Worm (Caenorhabditis elegans) whole organism, L4 larva: Measurements from ENCODE around the gene egrh-3.
"Not testable (repeated sequence)": the region's sequence is repeated elsewhere in the genome, so short reads cannot be mapped to it uniquely, and the experiment has no call there.

Experiments used
- F26F4.8 ChIP-seq: fragments of 200-800 bp; sonication (Bioruptor generic); conservative IDR thresholded peaks from 2 replicates; pipeline ENCODE4 v1.3.6; 2022; ENCODE audit warnings: missing genetic modification characterization, missing compliant biosample characterization
- F37D6.2 ChIP-seq: sonication (generic microtip); optimal IDR thresholded peaks from 2 replicates; lab custom pipeline; 2016; ENCODE audit warnings: mild to moderate bottlenecking, missing genetic modification characterization, missing compliant biosample characterization
- F44E2.7 ChIP-seq: fragments of 200-800 bp; sonication (Bioruptor generic); IDR thresholded peaks from 2 replicates; pipeline ENCODE4 v2.1.2; 2022; ENCODE audit warnings: missing genetic modification characterization, missing compliant biosample characterization
- F49E8.2 ChIP-seq: sonication (generic microtip); optimal IDR thresholded peaks from 2 replicates; lab custom pipeline; 2016; ENCODE audit warnings: missing compliant biosample characterization, mild to moderate bottlenecking, missing genetic modification characterization, borderline replicate concordance
- T20F7.1 ChIP-seq: fragments of 200-800 bp; sonication (Bioruptor generic); optimal IDR thresholded peaks from 2 replicates; lab custom pipeline; 2018; ENCODE audit warnings: mild to moderate bottlenecking, missing genetic modification characterization, missing compliant biosample characterization
- T26A8.4 ChIP-seq: fragments of 200-800 bp; sonication (Bioruptor generic); IDR thresholded peaks from 2 replicates; pipeline ENCODE4 v1.3.6; 2022; ENCODE audit warnings: missing genetic modification characterization, missing compliant biosample characterization
- arid-1 ChIP-seq: fragments of 200-800 bp; sonication (Bioruptor generic); conservative IDR thresholded peaks from 2 replicates; pipeline ENCODE4 v1.3.6; 2022; ENCODE audit warnings: missing genetic modification reagents, missing genetic modification characterization, missing compliant biosample characterization
- ceh-28 ChIP-seq: fragments of 150-350 bp; optimal IDR thresholded peaks from 2 replicates; lab custom pipeline; 2014; ENCODE audit warnings: missing biosample characterization, missing genetic modification reagents, missing genetic modification characterization
- ceh-62 ChIP-seq: sonication (generic microtip); optimal IDR thresholded peaks from 2 replicates; lab custom pipeline; 2017; ENCODE audit warnings: missing biosample characterization, missing genetic modification characterization
- daf-16 ChIP-seq, 3 experiments: sonication (generic microtip); optimal IDR thresholded peaks; 2 replicates each; lab custom pipeline; 2016 to 2017; ENCODE audit warnings: missing genetic modification characterization in 3 of 3, missing genetic modification reagents in 3 of 3, mild to moderate bottlenecking in 2 of 3, missing compliant biosample characterization in 2 of 3, missing biosample characterization in 1 of 3, moderate library complexity in 1 of 3
- daf-19 ChIP-seq: fragments of 200-800 bp; sonication (Bioruptor generic); conservative IDR thresholded peaks from 2 replicates; pipeline ENCODE4 v1.3.6; 2022; ENCODE audit warnings: missing genetic modification characterization, missing compliant biosample characterization
- daf-8 ChIP-seq: fragments of 200-800 bp; sonication (Bioruptor generic); IDR thresholded peaks from 2 replicates; pipeline ENCODE4 v1.3.6; 2022; ENCODE audit warnings: missing genetic modification characterization, missing compliant biosample characterization
- dmd-6 ChIP-seq: fragments of 200-800 bp; sonication (Bioruptor generic); IDR thresholded peaks from 2 replicates; pipeline ENCODE4 v1.3.6; 2022; ENCODE audit warnings: missing genetic modification reagents, missing genetic modification characterization, missing compliant biosample characterization
- dve-1 ChIP-seq: sonication (generic microtip); optimal IDR thresholded peaks from 2 replicates; lab custom pipeline; 2017; ENCODE audit warnings: antibody characterized with exemption, mild to moderate bottlenecking, missing genetic modification characterization, missing compliant biosample characterization; ENCODE audit not compliant: insufficient read depth
- egl-43 ChIP-seq: fragments of 200-800 bp; sonication (Bioruptor generic); IDR thresholded peaks from 2 replicates; pipeline ENCODE4 v1.3.6; 2022; ENCODE audit warnings: missing genetic modification reagents, missing genetic modification characterization, missing compliant biosample characterization
- hlh-11 ChIP-seq: fragments of 200-800 bp; sonication (Bioruptor generic); optimal IDR thresholded peaks from 2 replicates; lab custom pipeline; 2018; ENCODE audit warnings: mild to moderate bottlenecking, missing genetic modification characterization, missing compliant biosample characterization
- hlh-30 ChIP-seq: sonication (generic microtip); optimal IDR thresholded peaks from 2 replicates; lab custom pipeline; 2017; ENCODE audit warnings: antibody characterized with exemption, mild to moderate bottlenecking, missing genetic modification characterization, missing compliant biosample characterization; ENCODE audit not compliant: insufficient read depth
- lin-1 ChIP-seq: fragments of 200-800 bp; sonication (Bioruptor generic); IDR thresholded peaks from 2 replicates; pipeline ENCODE4 v1.3.6; 2022; ENCODE audit warnings: missing genetic modification reagents, missing genetic modification characterization, missing compliant biosample characterization
- lin-13 ChIP-seq: fragments of 150-350 bp; optimal IDR thresholded peaks from 2 replicates; lab custom pipeline; 2014; ENCODE audit warnings: missing biosample characterization, missing genetic modification reagents, missing genetic modification characterization
- lin-29 ChIP-seq: fragments of 200-800 bp; sonication (Bioruptor generic); IDR thresholded peaks from 2 replicates; pipeline ENCODE4 v1.3.6; 2022; ENCODE audit warnings: missing genetic modification reagents, missing genetic modification characterization, missing compliant biosample characterization
- lin-38 ChIP-seq: fragments of 200-800 bp; sonication (Bioruptor generic); IDR thresholded peaks from 2 replicates; pipeline ENCODE4 v1.3.6; 2022; ENCODE audit warnings: missing genetic modification reagents, missing genetic modification characterization, missing compliant biosample characterization
- lin-39 ChIP-seq: fragments of 150-350 bp; optimal IDR thresholded peaks from 2 replicates; lab custom pipeline; 2014; ENCODE audit warnings: missing biosample characterization, missing genetic modification reagents, missing genetic modification characterization
- mdl-1 ChIP-seq, 2 experiments: fragments of 150-350 bp in 1 of 2; sonication (generic microtip) in 1 of 2; optimal IDR thresholded peaks; 2 replicates each; lab custom pipeline; 2014 to 2017; ENCODE audit warnings: missing biosample characterization in 2 of 2, missing genetic modification characterization in 2 of 2
- mdt-29 ChIP-seq: fragments of 200-800 bp; sonication (Bioruptor generic); IDR thresholded peaks from 2 replicates; pipeline ENCODE4 v1.3.6; 2022; ENCODE audit warnings: missing genetic modification reagents, missing genetic modification characterization, missing compliant biosample characterization
- mep-1 ChIP-seq: fragments of 150-350 bp; sonication (generic microtip); optimal IDR thresholded peaks from 3 replicates; lab custom pipeline; 2014; ENCODE audit warnings: missing biosample characterization, missing genetic modification characterization
- mes-2 ChIP-seq: sonication (generic microtip); optimal IDR thresholded peaks from 2 replicates; lab custom pipeline; 2016; ENCODE audit warnings: missing genotype, mild to moderate bottlenecking, missing genetic modification characterization, missing compliant biosample characterization; ENCODE audit not compliant: poor library complexity, severe bottlenecking
- mxl-3 ChIP-seq: fragments of 200-800 bp; sonication (Bioruptor generic); optimal IDR thresholded peaks from 2 replicates; lab custom pipeline; 2018; ENCODE audit warnings: mild to moderate bottlenecking, missing genetic modification characterization, missing compliant biosample characterization
- nhr-10 ChIP-seq: fragments of 150-350 bp; optimal IDR thresholded peaks from 2 replicates; lab custom pipeline; 2014; ENCODE audit warnings: missing biosample characterization, missing genetic modification characterization
- nhr-41 ChIP-seq: fragments of 200-800 bp; sonication (Bioruptor generic); IDR thresholded peaks from 2 replicates; pipeline ENCODE4 v1.3.6; 2022; ENCODE audit warnings: missing genetic modification reagents, missing genetic modification characterization, missing compliant biosample characterization
- nhr-6 ChIP-seq: fragments of 150-350 bp; optimal IDR thresholded peaks from 2 replicates; lab custom pipeline; 2014; ENCODE audit warnings: missing biosample characterization, missing genetic modification characterization
- php-3 ChIP-seq: fragments of 200-800 bp; sonication (Bioruptor generic); IDR thresholded peaks from 2 replicates; pipeline ENCODE4 v1.3.6; 2022; ENCODE audit warnings: missing genetic modification reagents, missing genetic modification characterization, missing compliant biosample characterization
- set-16 ChIP-seq: fragments of 200-800 bp; sonication (Bioruptor generic); IDR thresholded peaks from 2 replicates; pipeline ENCODE4 v1.3.6; 2022; ENCODE audit warnings: missing genetic modification reagents, missing genetic modification characterization, missing compliant biosample characterization
- snpc-1.2 ChIP-seq: fragments of 200-800 bp; sonication (Bioruptor generic); IDR thresholded peaks from 2 replicates; pipeline ENCODE4 v1.3.6; 2022; ENCODE audit warnings: missing genetic modification reagents, missing genetic modification characterization, missing compliant biosample characterization
- snpc-4 ChIP-seq: fragments of 150-350 bp; optimal IDR thresholded peaks from 2 replicates; lab custom pipeline; 2014; ENCODE audit warnings: missing biosample characterization, missing genetic modification characterization
- spr-1 ChIP-seq: sonication (generic microtip); optimal IDR thresholded peaks from 2 replicates; lab custom pipeline; 2016; ENCODE audit warnings: mild to moderate bottlenecking, missing genetic modification characterization, missing compliant biosample characterization
- spr-3 ChIP-seq: fragments of 200-800 bp; sonication (Bioruptor generic); optimal IDR thresholded peaks from 2 replicates; lab custom pipeline; 2018; ENCODE audit warnings: mild to moderate bottlenecking, missing genetic modification characterization, missing compliant biosample characterization
- unc-130 ChIP-seq: sonication (generic microtip); optimal IDR thresholded peaks from 2 replicates; lab custom pipeline; 2016; ENCODE audit warnings: missing genetic modification reagents, missing genetic modification characterization, missing compliant biosample characterization
- unc-39 ChIP-seq: sonication (generic microtip); optimal IDR thresholded peaks from 2 replicates; lab custom pipeline; 2017; ENCODE audit warnings: missing biosample characterization, missing genetic modification characterization
- vab-7 ChIP-seq: fragments of 200-800 bp; sonication (Bioruptor generic); IDR thresholded peaks from 2 replicates; pipeline ENCODE4 v1.3.6; 2022; ENCODE audit warnings: missing genetic modification reagents, missing genetic modification characterization, missing compliant biosample characterization
- zag-1 ChIP-seq: fragments of 150-350 bp; optimal IDR thresholded peaks from 2 replicates; lab custom pipeline; 2014; ENCODE audit warnings: missing biosample characterization, missing genetic modification characterization
- zip-2 ChIP-seq: fragments of 150-350 bp; optimal IDR thresholded peaks from 2 replicates; lab custom pipeline; 2014; ENCODE audit warnings: missing biosample characterization, missing genetic modification characterization

egrh-3 gene

DNA sequence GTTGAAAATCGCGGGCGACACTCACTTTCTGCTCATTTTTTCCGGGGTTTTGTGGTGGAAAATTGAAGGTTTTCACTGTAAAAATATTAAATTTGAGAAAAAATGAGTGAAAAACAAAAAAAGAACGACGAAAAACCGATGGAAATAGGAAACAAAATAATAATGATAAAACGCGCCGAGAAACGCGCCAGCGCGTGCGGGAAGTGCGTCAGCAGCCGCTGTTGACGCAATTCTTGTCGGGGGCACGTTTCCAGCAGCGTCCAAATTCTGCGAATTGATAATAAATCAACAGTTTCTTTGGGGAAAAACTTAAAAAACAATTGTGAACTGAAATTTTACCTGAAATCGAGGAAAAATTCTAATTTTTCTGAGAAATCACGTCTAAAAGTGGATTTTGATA, 37.2 kb upstream of the egrh-3 start, which contains the start of gene ubxn-2 (continued):
- TF ChIP-seq mep-1 (tag; lab: Kevin White, UChicago) (peak; percentile 79), lin-29 (peak; percentile 42; the same call in 1 of the 2 replicates), nhr-6 (tag; lab: Kevin White, UChicago) (peak; percentile 49), dmd-6 (GFP tag; lab: Robert Waterston, UW) (peak; percentile 72), daf-19 (GFP tag; lab: Robert Waterston, UW) (no peak)

ce11 chrIV:2719734-2720133, 31.2 kb upstream of the egrh-3 start, which contains the start of gene ndua-12:
Gene ndua-12 (minus strand): TSS chrIV:2719834.
- not testable (repeated sequence) for TF ChIP-seq egl-43; ceh-62 (tag; lab: Kevin White, UChicago); spr-3 (GFP tag; lab: Kevin White, UChicago)

ce11 chrIV:2716474-2716873, 27.9 kb upstream of the egrh-3 start, which contains the start of gene Y94H6A.7:
Gene Y94H6A.7 (minus strand): TSS chrIV:2716574.
- not testable (repeated sequence) for TF ChIP-seq nhr-41; F37D6.2 (tag; lab: Kevin White, UChicago); mdl-1 (tag; optimal IDR thresholded peaks at IDR 0.05; lab: Kevin White, UChicago)

DNA sequence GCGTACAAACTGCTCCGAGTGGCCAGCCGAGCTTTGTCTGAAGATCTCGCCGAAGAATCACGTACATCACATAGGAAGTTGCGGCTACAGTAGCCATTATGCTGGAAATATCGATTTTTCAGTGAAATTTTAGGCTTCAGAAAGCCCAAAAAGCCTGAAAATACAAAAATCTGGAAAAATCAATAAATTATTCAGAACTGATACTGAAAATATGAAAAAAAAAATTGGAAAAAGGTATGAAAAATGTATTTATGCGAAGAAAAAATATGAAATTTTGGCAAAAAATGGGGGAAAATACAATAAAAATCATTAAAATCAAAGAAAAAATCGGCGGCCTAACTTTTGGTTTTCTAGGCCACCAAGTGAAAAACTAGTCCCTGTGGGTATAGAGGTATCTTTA, 24.4 kb upstream of the egrh-3 start, which contains the start of gene Y94H6A.12:
Gene Y94H6A.12 (minus strand): TSS at position 101 of the 400 bp plus-strand sequence.
- TF ChIP-seq ceh-28 (tag; lab: Kevin White, UChicago) (peak; percentile 33), snpc-4 (tag; lab: Kevin White, UChicago) (no peak)

ce11 chrIV:2711122-2711669, 22.6 kb upstream of the egrh-3 start:
- TF ChIP-seq F37D6.2 (tag; lab: Kevin White, UChicago) (no peak), mxl-3 (no peak), zag-1 (tag; lab: Kevin White, UChicago) (no peak), lin-38 (peak; percentile 85), php-3 (no peak), F26F4.8 (no peak), dve-1 (tag; lab: Kevin White, UChicago) (peak; percentile 92), mes-2 (tag; lab: Kevin White, UChicago) (peak; percentile 40), arid-1 (GFP tag; lab: Robert Waterston, UW) (0 out of 2 replicates have a peak, but pooled peaks have one; percentile 6), hlh-30 (tag; lab: Kevin White, UChicago) (peak; percentile 29), F49E8.2 (no peak), T20F7.1 (GFP tag; lab: Kevin White, UChicago) (peak; percentile 48), hlh-11 (peak; percentile 31), unc-130 (GFP tag; lab: Kevin White, UChicago) (no peak), nhr-10 (tag; lab: Kevin White, UChicago) (no peak), mdt-29 (GFP tag; lab: Robert Waterston, UW) (peak; percentile 46; the same call in 1 of the 2 replicates), zip-2 (peak; percentile 71), lin-1 (GFP tag; lab: Robert Waterston, UW) (no peak), daf-8 (GFP tag; lab: Robert Waterston, UW) (no peak), nhr-6 (tag; lab: Kevin White, UChicago) (no peak), snpc-1.2 (GFP tag; lab: Robert Waterston, UW) (no peak), F44E2.7 (GFP tag; lab: Robert Waterston, UW) (no peak), daf-16 (GFP tag; optimal IDR thresholded peaks at IDR 0.05; lab: Kevin White, UChicago) (no peak), daf-16 (tag; optimal IDR thresholded peaks at IDR 0.05; lab: Kevin White, UChicago) (peak; percentile 70), lin-13 (GFP tag; lab: Kevin White, UChicago) (peak; percentile 77), unc-39 (tag; lab: Kevin White, UChicago) (no peak), vab-7 (GFP tag; lab: Robert Waterston, UW) (no peak), T26A8.4 (0 out of 2 replicates have a peak, but pooled peaks have one; percentile 20), mep-1 (tag; lab: Kevin White, UChicago) (peak; percentile 61), lin-39 (tag; lab: Kevin White, UChicago) (no peak), set-16 (GFP tag; lab: Robert Waterston, UW) (no peak), spr-1 (no peak)
